Worm (Caenorhabditis elegans) whole organism, L4/young adult: ENCODE data around the gene ZK792.12.

Source experiments
- W03F9.2 ChIP-seq: fragments of 150-350 bp; optimal IDR thresholded peaks from 2 replicates; lab custom pipeline; 2014; ENCODE audit warnings: missing biosample characterization, missing genetic modification characterization
- dao-5 ChIP-seq: sonication (generic microtip); optimal IDR thresholded peaks from 2 replicates; lab custom pipeline; 2016; ENCODE audit warnings: missing genotype, missing genetic modification characterization, moderate library complexity, missing compliant biosample characterization
- him-1 ChIP-seq: sonication (generic microtip); optimal IDR thresholded peaks from 2 replicates; lab custom pipeline; 2016; ENCODE audit warnings: missing genotype, missing genetic modification reagents, missing genetic modification characterization, missing compliant biosample characterization

ce11 chrIV:11668001-11668400 is 25.6 kb upstream of the ZK792.12 start, which contains the start of gene atg-4.2:
- no peak for TF ChIP-seq dao-5 (tag; lab: Kevin White, UChicago)
- no peak for TF ChIP-seq W03F9.2 (tag; lab: Kevin White, UChicago)
- TF ChIP-seq him-1 (tag; lab: Kevin White, UChicago): no peak
